Worm (Caenorhabditis elegans) whole organism, young adult: ENCODE data around the gene sra-30.

ENCODE experiments used
- B0336.3 ChIP-seq: fragments of 200-800 bp; sonication (Bioruptor generic); IDR thresholded peaks from 2 replicates; pipeline ENCODE4 v1.3.6; 2022; ENCODE audit warnings: missing genetic modification characterization, missing compliant biosample characterization
- F22D6.2 ChIP-seq: sonication (generic microtip); optimal IDR thresholded peaks from 2 replicates; lab custom pipeline; 2016; ENCODE audit warnings: mild to moderate bottlenecking, missing genetic modification characterization, missing compliant biosample characterization
- F52B5.7 ChIP-seq: sonication (generic microtip); optimal IDR thresholded peaks from 2 replicates; lab custom pipeline; 2016; ENCODE audit warnings: mild to moderate bottlenecking, missing genetic modification characterization, missing compliant biosample characterization
- K12H6.12 ChIP-seq: fragments of 200-800 bp; sonication (Bioruptor generic); optimal IDR thresholded peaks from 2 replicates; lab custom pipeline; 2018; ENCODE audit warnings: mild to moderate bottlenecking, missing genetic modification characterization, missing compliant biosample characterization
- Y53F4B.3 ChIP-seq: fragments of 200-800 bp; sonication (Bioruptor generic); IDR thresholded peaks from 2 replicates; pipeline ENCODE4 v1.3.6; 2022; ENCODE audit warnings: missing genetic modification reagents, missing genetic modification characterization, missing compliant biosample characterization
- Y53G8AR.9 ChIP-seq: fragments of 200-800 bp; sonication (Bioruptor generic); conservative IDR thresholded peaks from 2 replicates; pipeline ENCODE4 v1.3.6; 2022; ENCODE audit warnings: missing genetic modification reagents, missing genetic modification characterization, missing compliant biosample characterization
- Y79H2A.3 ChIP-seq: fragments of 200-800 bp; sonication (Bioruptor generic); conservative IDR thresholded peaks from 2 replicates; pipeline ENCODE4 v1.3.6; 2022; ENCODE audit warnings: missing genetic modification reagents, missing genetic modification characterization, missing compliant biosample characterization
- ama-1 ChIP-seq, 3 experiments: fragments of 150-350 bp in 1 of 3; sonication (generic microtip) in 2 of 3; optimal IDR thresholded peaks; 2 replicates each; lab custom pipeline; 2014 to 2018; ENCODE audit warnings: missing biosample characterization in 2 of 3, missing genetic modification characterization in 2 of 3, missing genetic modification reagents in 2 of 3
- atf-7 ChIP-seq: sonication (generic microtip); optimal IDR thresholded peaks from 2 replicates; lab custom pipeline; 2017; ENCODE audit warnings: mild to moderate bottlenecking, missing genetic modification characterization, missing compliant biosample characterization
- attf-5 ChIP-seq: fragments of 200-800 bp; sonication (Bioruptor generic); optimal IDR thresholded peaks from 2 replicates; lab custom pipeline; 2018; ENCODE audit warnings: mild to moderate bottlenecking, missing genetic modification characterization, missing compliant biosample characterization
- attf-6 ChIP-seq: fragments of 200-800 bp; sonication (Bioruptor generic); IDR thresholded peaks from 2 replicates; pipeline ENCODE4 v1.3.6; 2022; ENCODE audit warnings: missing genetic modification reagents, missing genetic modification characterization, missing compliant biosample characterization
- bed-1 ChIP-seq: fragments of 200-800 bp; sonication (Bioruptor generic); IDR thresholded peaks from 2 replicates; pipeline ENCODE4 v1.3.6; 2022; ENCODE audit warnings: missing genetic modification reagents, missing genetic modification characterization, missing compliant biosample characterization
- bed-2 ChIP-seq: fragments of 200-800 bp; sonication (Bioruptor generic); IDR thresholded peaks from 2 replicates; pipeline ENCODE4 v1.3.6; 2022; ENCODE audit warnings: missing genetic modification reagents, missing genetic modification characterization, missing compliant biosample characterization
- ccch-3 ChIP-seq: fragments of 200-800 bp; sonication (Bioruptor generic); optimal IDR thresholded peaks from 2 replicates; lab custom pipeline; 2018; ENCODE audit warnings: mild to moderate bottlenecking, missing genetic modification characterization, missing compliant biosample characterization
- die-1 ChIP-seq: sonication (generic microtip); optimal IDR thresholded peaks from 2 replicates; lab custom pipeline; 2016; ENCODE audit warnings: missing genotype, mild to moderate bottlenecking, missing genetic modification characterization, missing compliant biosample characterization
- dox-1 ChIP-seq: fragments of 200-800 bp; sonication (Bioruptor generic); IDR thresholded peaks from 2 replicates; pipeline ENCODE4 v1.3.6; 2022; ENCODE audit warnings: missing genetic modification reagents, missing genetic modification characterization, missing compliant biosample characterization
- dpl-1 ChIP-seq: fragments of 150-350 bp; optimal IDR thresholded peaks from 2 replicates; lab custom pipeline; 2014; ENCODE audit warnings: missing biosample characterization, missing genetic modification reagents, missing genetic modification characterization
- efl-1 ChIP-seq: fragments of 150-350 bp; optimal IDR thresholded peaks from 2 replicates; lab custom pipeline; 2014; ENCODE audit warnings: missing biosample characterization, missing genetic modification reagents, missing genetic modification characterization
- egl-44 ChIP-seq: fragments of 200-800 bp; sonication (Bioruptor generic); IDR thresholded peaks from 2 replicates; pipeline ENCODE4 v1.3.6; 2022; ENCODE audit warnings: missing genetic modification reagents, missing genetic modification characterization, missing compliant biosample characterization
- ekl-4 ChIP-seq: fragments of 200-800 bp; sonication (Bioruptor generic); IDR thresholded peaks from 2 replicates; pipeline ENCODE4 v1.3.6; 2022; ENCODE audit warnings: missing genetic modification reagents, missing genetic modification characterization, missing compliant biosample characterization
- hlh-12 ChIP-seq: sonication (generic microtip); optimal IDR thresholded peaks from 2 replicates; lab custom pipeline; 2016; ENCODE audit warnings: missing genetic modification characterization, missing compliant biosample characterization
- hlh-26 ChIP-seq: fragments of 200-800 bp; sonication (Bioruptor generic); conservative IDR thresholded peaks from 2 replicates; pipeline ENCODE4 v1.3.6; 2022; ENCODE audit warnings: missing genetic modification reagents, missing genetic modification characterization, missing compliant biosample characterization
- let-526 ChIP-seq: fragments of 200-800 bp; sonication (Bioruptor generic); IDR thresholded peaks from 2 replicates; pipeline ENCODE4 v1.3.6; 2022; ENCODE audit warnings: missing genetic modification reagents, missing genetic modification characterization, missing compliant biosample characterization
- lin-26 ChIP-seq: fragments of 200-800 bp; sonication (Bioruptor generic); IDR thresholded peaks from 2 replicates; pipeline ENCODE4 v1.3.6; 2022; ENCODE audit warnings: missing genetic modification reagents, missing genetic modification characterization, missing compliant biosample characterization
- lsy-27 ChIP-seq: sonication (generic microtip); optimal IDR thresholded peaks from 2 replicates; lab custom pipeline; 2017; ENCODE audit warnings: missing genetic modification characterization, mild to moderate bottlenecking, missing compliant biosample characterization, antibody characterized with exemption, missing genotype, borderline replicate concordance; ENCODE audit not compliant: insufficient read depth
- madf-10 ChIP-seq: sonication (generic microtip); optimal IDR thresholded peaks from 2 replicates; lab custom pipeline; 2016; ENCODE audit warnings: mild to moderate bottlenecking, missing genetic modification characterization, missing compliant biosample characterization
- mes-4 ChIP-seq: sonication (generic microtip); optimal IDR thresholded peaks from 2 replicates; lab custom pipeline; 2016; ENCODE audit warnings: missing genotype, missing genetic modification characterization, missing compliant biosample characterization
- nfya-1 ChIP-seq: sonication (generic microtip); optimal IDR thresholded peaks from 2 replicates; lab custom pipeline; 2017; ENCODE audit warnings: antibody characterized with exemption, missing compliant biosample characterization, missing genetic modification characterization, borderline replicate concordance; ENCODE audit not compliant: insufficient read depth
- nhr-27 ChIP-seq: fragments of 200-800 bp; sonication (Bioruptor generic); optimal IDR thresholded peaks from 2 replicates; lab custom pipeline; 2018; ENCODE audit warnings: mild to moderate bottlenecking, missing genetic modification characterization, moderate library complexity, missing compliant biosample characterization
- nhr-80 ChIP-seq: sonication (generic microtip); optimal IDR thresholded peaks from 2 replicates; lab custom pipeline; 2016; ENCODE audit warnings: missing genetic modification characterization, missing compliant biosample characterization
- pbrm-1 ChIP-seq: fragments of 200-800 bp; sonication (Bioruptor generic); IDR thresholded peaks from 2 replicates; pipeline ENCODE4 v1.3.6; 2022; ENCODE audit warnings: missing genetic modification reagents, missing genetic modification characterization, missing compliant biosample characterization
- rpc-1 ChIP-seq, 2 experiments: fragments of 150-350 bp in 1 of 2; sonication (generic microtip) in 1 of 2; optimal IDR thresholded peaks; 2 replicates each; lab custom pipeline; 2014 to 2018; ENCODE audit warnings: missing biosample characterization in 1 of 2, missing genetic modification characterization in 1 of 2, missing genetic modification reagents in 1 of 2, missing genotype in 1 of 2
- snpc-1.1 ChIP-seq: sonication (generic microtip); optimal IDR thresholded peaks from 2 replicates; lab custom pipeline; 2017; ENCODE audit warnings: missing genetic modification characterization, mild to moderate bottlenecking, missing compliant biosample characterization, antibody characterized with exemption, moderate library complexity, missing genotype, missing genetic modification reagents; ENCODE audit not compliant: insufficient read depth
- snpc-4 ChIP-seq, 5 experiments: fragments of 150-350 bp in 1 of 5; sonication (generic microtip) in 4 of 5; optimal IDR thresholded peaks; 2 replicates each; lab custom pipeline; 2014 to 2018; ENCODE audit warnings: missing genetic modification characterization in 5 of 5, missing biosample characterization in 3 of 5, antibody characterized with exemption in 2 of 5, mild to moderate bottlenecking in 2 of 5, missing compliant biosample characterization in 2 of 5, missing genotype in 2 of 5, moderate library complexity in 2 of 5, missing genetic modification reagents in 1 of 5
- tbp1 ChIP-seq: fragments of 200-800 bp; sonication (Bioruptor generic); optimal IDR thresholded peaks from 2 replicates; lab custom pipeline; 2018; ENCODE audit warnings: mild to moderate bottlenecking, missing genetic modification characterization, missing compliant biosample characterization
- zfh-2 ChIP-seq: fragments of 200-800 bp; sonication (Bioruptor generic); conservative IDR thresholded peaks from 2 replicates; pipeline ENCODE4 v1.3.6; 2022; ENCODE audit warnings: missing genetic modification reagents, missing genetic modification characterization, missing compliant biosample characterization
- ztf-22 ChIP-seq: fragments of 200-800 bp; sonication (Bioruptor generic); optimal IDR thresholded peaks from 2 replicates; lab custom pipeline; 2018; ENCODE audit warnings: mild to moderate bottlenecking, missing genetic modification characterization, moderate library complexity, missing compliant biosample characterization

sra-30 gene

ce11 chrIV:15187517-15188181 is 15.2 kb downstream of the sra-30 start (continued):
- TF ChIP-seq ztf-22 (peak; percentile 29), ekl-4 (GFP tag; lab: Robert Waterston, UW) (no peak), let-526 (GFP tag; lab: Robert Waterston, UW) (no peak), hlh-12 (no peak), lin-26 (GFP tag; lab: Robert Waterston, UW) (peak; percentile 56), ama-1 (optimal IDR thresholded peaks at IDR 0.05; lab: Kevin White, UChicago) (no peak), ama-1 (GFP tag; optimal IDR thresholded peaks at IDR 0.05; lab: Kevin White, UChicago) (no peak), die-1 (peak; percentile 34), ccch-3 (GFP tag; lab: Kevin White, UChicago) (no peak), snpc-4 (GFP tag; optimal IDR thresholded peaks at IDR 0.05; lab: Kevin White, UChicago) (peak; percentile 81), snpc-4 (tag; optimal IDR thresholded peaks at IDR 0.05; lab: Kevin White, UChicago) (peak in 3 of 4 experiments; percentile 90 to 96 (median 92)), snpc-1.1 (tag; lab: Kevin White, UChicago) (no peak), nhr-27 (tag; lab: Kevin White, UChicago) (no peak), pbrm-1 (GFP tag; lab: Robert Waterston, UW) (0 out of 2 replicates have a peak, but pooled peaks have one; percentile 7), rpc-1 (optimal IDR thresholded peaks at IDR 0.05; lab: Kevin White, UChicago) (peak; percentile 61), rpc-1 (tag; optimal IDR thresholded peaks at IDR 0.05; lab: Kevin White, UChicago) (peak; percentile 77), bed-1 (no peak), nfya-1 (tag; lab: Kevin White, UChicago) (no peak), dox-1 (GFP tag; lab: Robert Waterston, UW) (peak; percentile 51; the same call in 1 of the 2 replicates), Y53F4B.3 (GFP tag; lab: Robert Waterston, UW) (no peak), B0336.3 (GFP tag; lab: Robert Waterston, UW) (no peak), F22D6.2 (tag; lab: Kevin White, UChicago) (no peak), Y53G8AR.9 (GFP tag; lab: Robert Waterston, UW) (no peak), dpl-1 (GFP tag; lab: Kevin White, UChicago) (no peak), bed-2 (GFP tag; lab: Robert Waterston, UW) (no peak), efl-1 (GFP tag; lab: Kevin White, UChicago) (no peak), nhr-80 (tag; lab: Kevin White, UChicago) (no peak), Y79H2A.3 (GFP tag; lab: Robert Waterston, UW) (no peak), mes-4 (no peak), zfh-2 (GFP tag; lab: Robert Waterston, UW) (no peak), K12H6.12 (tag; lab: Kevin White, UChicago) (no peak), atf-7 (tag; lab: Kevin White, UChicago) (no peak), F52B5.7 (tag; lab: Kevin White, UChicago) (no peak), attf-5 (GFP tag; lab: Kevin White, UChicago) (no peak), egl-44 (GFP tag; lab: Robert Waterston, UW) (no peak), lsy-27 (tag; lab: Kevin White, UChicago) (no peak), hlh-26 (GFP tag; lab: Robert Waterston, UW) (no peak), tbp1 (GFP tag; lab: Kevin White, UChicago) (peak; percentile 87), madf-10 (tag; lab: Kevin White, UChicago) (no peak)

ce11 chrIV:15184065-15184464 is 18.8 kb downstream of the sra-30 start:
- peak; percentile 72 for TF ChIP-seq attf-6 (GFP tag; lab: Robert Waterston, UW)
